Worm (Caenorhabditis elegans): ENCODE measurements around the gene bath-33.
"Not testable (repeated sequence)": the region's sequence is repeated elsewhere in the genome, so short reads cannot be mapped to it uniquely, and the experiment has no call there.

bath-33 gene

ce11 chrII:1606079-1606478 is at the start of gene bath-33:
bath-33 (minus strand) TSS chrII:1606179.
- no peak for TF ChIP-seq unc-62 (GFP tag; optimal IDR thresholded peaks at IDR 0.05)

- TF ChIP-seq unc-62 (GFP tag; optimal IDR thresholded peaks at IDR 0.05), result no peak
These were observed 48.9 kb upstream of the bath-33 start, which contains the start of gene btb-12 for ce11 chrII:1654917-1655316. btb-12 (plus strand) TSS chrII:1655217.

- no peak for TF ChIP-seq unc-62 (GFP tag; optimal IDR thresholded peaks at IDR 0.05)
These were observed 47.4 kb upstream of the bath-33 start, which contains the start of gene fbxb-15 for ce11 chrII:1653397-1653796. fbxb-15 (minus strand) TSS chrII:1653497.

ce11 chrII:1651804-1652203 is 45.8 kb upstream of the bath-33 start, which contains the start of gene fbxb-16:
fbxb-16 (minus strand) TSS chrII:1651904.
- TF ChIP-seq unc-62 (GFP tag; optimal IDR thresholded peaks at IDR 0.05), result no peak

ce11 chrII:1650502-1650901 is 44.5 kb upstream of the bath-33 start, which contains the start of gene fbxb-20:
fbxb-20 (minus strand) TSS chrII:1650602.
- TF ChIP-seq unc-62 (GFP tag; optimal IDR thresholded peaks at IDR 0.05), result no peak

- no peak for TF ChIP-seq unc-62 (GFP tag; optimal IDR thresholded peaks at IDR 0.05)
These were observed 42.8 kb upstream of the bath-33 start, which contains the start of gene fbxb-21 for ce11 chrII:1648768-1649167. fbxb-21 (minus strand) TSS chrII:1648868.

ce11 chrII:1646199-1646598 is 40.2 kb upstream of the bath-33 start, which contains the start of gene ZC204.17:
ZC204.17 (minus strand) TSS chrII:1646299.
- TF ChIP-seq unc-62 (GFP tag; optimal IDR thresholded peaks at IDR 0.05), result no peak

ce11 chrII:1644777-1645348 is 38.9 kb upstream of the bath-33 start, which contains the start of gene ZC204.6:
ZC204.6 (minus strand) TSS chrII:1644827.
- TF ChIP-seq unc-62 (GFP tag; optimal IDR thresholded peaks at IDR 0.05), result no peak

- TF ChIP-seq unc-62 (GFP tag; optimal IDR thresholded peaks at IDR 0.05), result no peak
These were observed 34.5 kb upstream of the bath-33 start, which contains the start of gene srh-72 for ce11 chrII:1640496-1640895. srh-72 (minus strand) TSS chrII:1640596.

- TF ChIP-seq unc-62 (GFP tag; optimal IDR thresholded peaks at IDR 0.05), result not testable (repeated sequence)
These were observed 30.4 kb upstream of the bath-33 start, which contains the start of gene srg-20 for ce11 chrII:1636392-1636791. srg-20 (plus strand) TSS chrII:1636692.

ce11 chrII:1635969-1636368 is 30.0 kb upstream of the bath-33 start:
- TF ChIP-seq unc-62 (GFP tag; optimal IDR thresholded peaks at IDR 0.05), result no peak

ce11 chrII:1633490-1633889 is 27.5 kb upstream of the bath-33 start, which contains the start of gene C08E3.1:
C08E3.1 (plus strand) TSS chrII:1633790.
- TF ChIP-seq unc-62 (GFP tag; optimal IDR thresholded peaks at IDR 0.05), result not testable (repeated sequence)

ce11 chrII:1632216-1632615 is 26.2 kb upstream of the bath-33 start, which contains the start of gene C08E3.13:
C08E3.13 (minus strand) TSS chrII:1632316.
- TF ChIP-seq unc-62 (GFP tag; optimal IDR thresholded peaks at IDR 0.05), result not testable (repeated sequence)

ce11 chrII:1627783-1628182 is 21.8 kb upstream of the bath-33 start, which contains the start of gene C08E3.15:
C08E3.15 (minus strand) TSS chrII:1627883.
- not testable (repeated sequence) for TF ChIP-seq unc-62 (GFP tag; optimal IDR thresholded peaks at IDR 0.05)

- TF ChIP-seq unc-62 (GFP tag; optimal IDR thresholded peaks at IDR 0.05), result no peak
These were observed 19.7 kb upstream of the bath-33 start, which contains the start of gene C08E3.14 for ce11 chrII:1625666-1626065. C08E3.14 (plus strand) TSS chrII:1625966.

- no peak for TF ChIP-seq unc-62 (GFP tag; optimal IDR thresholded peaks at IDR 0.05)
These were observed 18.6 kb upstream of the bath-33 start, which contains the start of gene fbxa-160 for ce11 chrII:1624572-1624971. fbxa-160 (minus strand) TSS chrII:1624672.

- no peak for TF ChIP-seq unc-62 (GFP tag; optimal IDR thresholded peaks at IDR 0.05)
These were observed 15.8 kb upstream of the bath-33 start for ce11 chrII:1621795-1622194.
